Worm (Caenorhabditis elegans): ENCODE measurements around the gene fbxa-192.

ce11 chrV:17616807-17617206, 33.5 kb downstream of the fbxa-192 start, which contains the start of gene Y6G8.6:
- no peak for TF ChIP-seq gei-8 (GFP tag; optimal IDR thresholded peaks at IDR 0.05)
- TF ChIP-seq unc-39 (tag; optimal IDR thresholded peaks at IDR 0.05) = no peak
